Fruit fly (Drosophila melanogaster) whole organism, larva: Measurements from ENCODE around the gene CG11095.

ENCODE experiments used
- noc ChIP-seq: fragments of 200-800 bp; sonication (Bioruptor generic); optimal IDR thresholded peaks from 3 replicates; lab custom pipeline; 2019; ENCODE audit warnings: missing biosample characterization, mild to moderate bottlenecking, missing genetic modification characterization, moderate library complexity

CG11095 gene

DNA sequence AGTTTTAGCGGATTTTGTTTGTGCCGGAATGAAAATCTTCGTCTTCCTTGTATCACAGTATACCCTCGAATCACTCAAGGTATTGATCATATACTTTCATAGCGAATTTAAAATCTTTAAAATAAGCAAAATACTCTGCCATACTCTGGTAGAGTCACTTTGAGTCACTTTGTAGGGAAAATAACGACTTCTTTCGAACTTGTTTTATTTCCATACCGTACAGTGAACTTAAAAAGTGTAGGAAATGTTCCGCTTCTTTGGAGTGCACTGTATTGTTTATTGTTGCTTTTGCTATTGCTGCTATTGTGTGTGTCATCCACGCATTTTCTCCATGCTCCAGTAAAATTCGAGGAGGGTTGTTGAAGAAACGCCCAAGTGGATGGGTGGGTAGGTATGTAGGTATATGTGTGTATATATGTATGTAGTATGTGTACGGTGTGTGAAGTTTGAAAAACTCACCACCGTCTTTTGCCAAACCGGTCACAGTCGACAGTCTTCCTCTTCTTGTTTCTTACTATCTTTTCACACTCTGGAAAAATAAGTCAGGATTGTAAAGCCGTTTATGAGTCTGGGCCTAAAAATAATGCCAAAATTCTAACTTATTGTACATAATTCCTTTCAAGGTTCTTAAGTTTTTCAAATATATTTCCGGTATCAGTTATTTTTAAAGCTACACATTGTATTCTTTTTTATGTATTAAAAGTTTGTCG is 22.4 kb upstream of the CG11095 start:
- TF ChIP-seq noc (tag; lab: Kevin White, UChicago): no peak

DNA sequence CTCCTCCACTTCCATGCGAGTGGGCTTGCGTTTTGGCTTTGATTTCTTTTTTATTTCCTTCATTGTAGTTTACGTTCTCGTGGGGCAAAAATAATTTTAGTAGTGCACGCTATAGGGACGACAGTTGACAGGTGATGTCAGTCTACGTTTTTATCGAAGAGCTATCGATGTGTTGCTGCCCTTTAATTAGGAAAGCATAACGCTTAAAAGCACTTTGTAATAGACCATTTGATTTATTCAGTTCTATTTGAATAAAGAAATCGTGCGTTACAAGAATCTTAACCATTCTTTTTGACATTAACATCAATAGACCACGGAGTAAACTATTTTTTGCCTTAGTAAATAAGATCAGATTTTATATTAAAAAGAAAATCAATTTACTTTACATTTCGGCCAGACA is 20.5 kb upstream of the CG11095 start, which contains the start of gene CG10993:
TSS of gene CG10993 (minus strand) at position 101 of the 400 bp plus-strand sequence.
- TF ChIP-seq noc (tag; lab: Kevin White, UChicago): no peak

DNA sequence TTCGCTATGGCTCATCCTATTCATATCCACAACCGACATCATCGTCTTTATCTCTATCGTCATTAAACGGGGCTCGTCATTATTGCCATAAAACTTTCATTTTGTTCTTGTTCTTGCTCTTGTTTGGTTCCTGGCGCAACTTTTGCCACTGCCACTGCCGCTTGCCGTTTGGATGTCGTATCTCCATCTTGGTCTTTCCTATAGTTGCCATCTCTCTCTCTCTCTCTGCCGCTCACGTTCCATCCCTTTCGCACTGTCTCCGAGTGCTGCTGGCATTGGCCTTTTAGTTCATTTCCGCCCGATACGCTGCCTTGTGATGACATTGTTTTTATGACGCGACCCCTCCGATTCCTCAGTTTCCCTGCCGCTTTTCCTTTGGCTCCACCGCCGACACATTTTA is 19.0 kb upstream of the CG11095 start:
- no peak for TF ChIP-seq noc (tag; lab: Kevin White, UChicago)

DNA sequence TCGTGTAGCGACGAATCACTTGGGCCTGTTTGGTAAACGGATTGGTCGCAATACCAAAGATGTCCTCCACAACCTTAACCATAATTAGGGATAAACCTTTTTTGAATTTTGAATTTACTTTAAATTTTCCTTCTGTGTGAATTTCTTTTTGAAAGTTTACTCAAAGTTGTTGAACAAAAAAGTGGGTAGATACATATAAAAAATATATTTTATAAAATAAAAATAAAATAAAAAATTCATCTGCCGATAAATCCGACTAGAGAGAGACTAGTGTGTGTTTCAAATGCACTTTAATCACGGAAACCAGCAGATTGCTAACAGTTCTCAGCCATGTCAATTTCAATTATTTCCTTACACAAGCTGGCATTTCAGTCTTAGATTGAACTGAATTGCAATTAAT is 13.9 kb upstream of the CG11095 start, which contains the start of gene CG10996:
TSS of gene CG10996 (minus strand) at position 101 of the 400 bp plus-strand sequence.
- no peak for TF ChIP-seq noc (tag; lab: Kevin White, UChicago)

DNA sequence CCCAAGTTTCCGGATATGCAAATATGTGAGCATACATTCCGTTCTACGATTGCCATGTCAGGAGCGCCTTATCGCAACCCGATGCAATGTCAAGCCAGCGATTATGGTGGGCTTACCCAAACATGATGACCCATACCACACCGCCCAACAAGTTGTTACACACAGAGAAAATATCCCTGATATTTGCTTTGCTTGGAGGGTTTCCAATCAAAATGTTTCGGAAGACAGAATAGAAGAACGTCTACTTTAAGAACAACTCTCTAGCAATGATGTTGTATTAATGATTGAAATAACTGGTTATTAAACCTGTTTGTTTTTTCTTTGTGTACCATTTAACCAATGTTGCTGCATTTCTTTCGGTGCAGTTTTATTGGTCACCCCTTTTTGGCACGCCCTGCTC is 10.8 kb upstream of the CG11095 start:
- no peak for TF ChIP-seq noc (tag; lab: Kevin White, UChicago)

DNA sequence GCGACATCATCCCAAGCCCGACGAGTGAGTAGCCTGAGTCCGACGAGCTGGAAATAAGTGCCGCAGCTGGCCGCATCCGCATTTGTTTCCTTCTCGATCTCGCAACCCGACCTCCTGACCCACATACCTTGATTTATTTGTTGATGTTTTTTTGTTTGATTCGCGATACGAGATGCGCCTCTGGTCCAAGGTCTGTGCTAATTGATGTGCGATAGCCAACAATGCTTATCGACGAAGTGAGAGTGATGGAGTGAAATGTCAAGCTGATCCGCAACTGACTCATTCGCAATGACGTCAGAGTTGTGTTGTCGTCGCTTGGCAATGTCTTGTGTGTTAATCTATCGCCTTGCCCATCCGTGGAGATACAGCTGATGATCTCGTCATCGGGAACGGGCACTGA is 7.1 kb upstream of the CG11095 start:
- peak; percentile 56 for TF ChIP-seq noc (tag; lab: Kevin White, UChicago)

DNA sequence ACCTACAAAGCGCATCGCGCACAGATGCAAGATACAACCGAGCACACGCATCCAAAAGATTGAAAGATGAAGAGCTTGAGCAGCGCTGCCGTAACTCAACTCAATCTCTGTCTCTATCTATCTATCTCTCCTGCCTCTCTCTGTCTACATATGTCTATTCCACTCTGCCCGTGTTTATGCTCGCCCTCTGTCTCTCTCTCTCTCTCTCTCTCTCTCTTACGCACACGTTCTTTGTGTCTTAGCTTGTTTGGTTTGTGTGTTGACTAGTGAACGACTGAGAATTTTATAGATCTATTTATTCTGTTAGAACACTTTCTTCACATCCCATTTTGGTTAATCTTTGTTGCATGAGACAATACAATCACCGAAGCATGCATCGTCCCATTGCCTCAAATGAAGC is 5.9 kb upstream of the CG11095 start:
- TF ChIP-seq noc (tag; lab: Kevin White, UChicago): no peak

DNA sequence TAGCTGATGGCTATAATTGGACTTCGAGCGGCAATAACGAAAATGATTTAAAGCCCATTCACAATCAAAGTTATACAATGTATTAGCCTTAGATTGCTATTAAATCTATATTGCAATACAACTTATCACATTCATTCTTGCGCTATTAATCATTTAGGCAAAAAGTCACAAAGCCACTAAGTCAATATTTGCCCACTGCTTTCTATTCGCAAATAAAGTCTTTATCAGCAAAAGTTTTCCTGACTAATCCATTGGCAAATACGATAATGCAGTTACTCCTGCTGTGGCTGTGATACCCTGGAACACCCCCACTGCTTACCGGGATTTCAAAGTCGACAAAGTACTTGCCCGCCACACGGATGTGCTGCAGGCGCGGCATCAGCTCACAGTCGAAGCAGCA is 2.6 kb downstream of the CG11095 start:
- no peak for TF ChIP-seq noc (tag; lab: Kevin White, UChicago)

DNA sequence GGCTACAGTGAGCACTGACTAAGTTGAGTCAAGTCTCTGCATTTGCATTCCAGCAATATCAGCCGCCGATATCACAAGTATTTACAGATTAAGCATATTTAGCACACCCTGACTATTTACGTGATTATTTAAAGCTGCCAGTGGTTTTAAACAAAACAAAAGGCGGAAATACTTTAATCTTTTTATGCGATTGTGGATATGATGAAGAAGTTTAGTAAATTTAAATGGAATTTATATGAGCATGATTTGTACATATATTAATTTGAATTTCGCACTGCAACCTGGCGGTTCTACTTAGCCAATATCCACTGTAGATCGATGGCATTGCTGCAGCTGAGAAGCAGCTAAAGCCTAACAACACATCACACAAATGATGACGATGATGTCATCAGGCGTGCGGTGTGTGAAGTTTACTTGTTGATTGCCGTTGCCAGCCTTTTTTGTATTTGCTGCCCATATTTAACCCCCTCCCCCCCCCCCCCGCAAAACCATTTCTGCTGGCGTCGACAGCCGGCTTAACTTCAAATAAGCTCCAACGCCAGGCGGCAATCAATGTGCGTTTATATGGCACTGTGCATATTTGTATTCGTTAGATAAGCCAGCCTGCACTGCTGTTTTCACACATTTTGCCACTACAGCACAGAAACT is 4.2 kb downstream of the CG11095 start:
- TF ChIP-seq noc (tag; lab: Kevin White, UChicago): peak; percentile 79

DNA sequence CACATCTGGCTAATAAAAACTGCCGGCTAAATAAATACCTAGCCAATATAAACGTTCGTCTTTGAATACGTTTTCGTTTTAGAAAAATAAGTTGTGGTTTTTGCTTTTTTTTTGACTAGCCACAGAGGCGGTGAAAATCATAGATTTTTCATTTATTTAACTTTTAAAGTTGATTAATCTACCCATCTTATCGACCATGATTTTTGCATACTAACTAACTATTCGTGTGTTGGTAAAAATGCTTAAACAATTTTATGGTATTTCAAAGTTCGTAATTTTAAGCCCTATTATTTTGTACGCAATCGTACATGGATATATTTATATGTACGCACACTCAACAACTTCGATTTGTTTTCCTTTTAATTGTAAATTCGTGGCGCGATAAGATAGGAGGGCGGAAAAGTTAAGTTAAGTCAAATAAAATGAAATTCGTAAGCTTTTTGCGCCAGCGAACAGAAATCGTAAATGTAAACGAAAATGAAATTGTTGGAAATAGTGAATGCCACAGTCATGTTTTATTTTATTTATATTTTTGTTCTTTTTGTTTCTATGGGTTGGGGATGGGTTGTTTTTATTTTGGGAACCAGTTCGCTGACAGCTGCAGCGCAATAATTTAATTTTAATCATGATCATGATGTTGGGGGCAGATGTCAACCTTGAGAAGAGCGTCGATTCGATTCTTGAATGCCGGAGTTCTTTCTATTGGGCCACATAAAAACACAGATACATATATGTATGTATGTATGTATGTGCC is 6.1 kb downstream of the CG11095 start:
- TF ChIP-seq noc (tag; lab: Kevin White, UChicago): no peak

DNA sequence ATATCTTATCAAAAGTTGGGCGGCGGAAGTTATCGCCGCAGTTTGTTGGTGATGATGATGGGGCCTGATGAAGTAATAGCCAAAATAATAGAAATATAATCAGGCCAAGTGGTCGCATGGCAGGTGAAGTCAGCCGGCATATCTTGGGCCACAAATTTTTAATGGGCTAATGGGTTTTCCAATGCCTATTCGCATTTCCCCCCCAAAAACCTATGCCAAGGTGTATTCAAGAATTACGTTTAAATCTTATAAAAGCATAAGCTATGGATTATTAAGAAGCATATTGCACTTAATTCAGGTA is 6.6 kb downstream of the CG11095 start:
- no peak for TF ChIP-seq noc (tag; lab: Kevin White, UChicago)

DNA sequence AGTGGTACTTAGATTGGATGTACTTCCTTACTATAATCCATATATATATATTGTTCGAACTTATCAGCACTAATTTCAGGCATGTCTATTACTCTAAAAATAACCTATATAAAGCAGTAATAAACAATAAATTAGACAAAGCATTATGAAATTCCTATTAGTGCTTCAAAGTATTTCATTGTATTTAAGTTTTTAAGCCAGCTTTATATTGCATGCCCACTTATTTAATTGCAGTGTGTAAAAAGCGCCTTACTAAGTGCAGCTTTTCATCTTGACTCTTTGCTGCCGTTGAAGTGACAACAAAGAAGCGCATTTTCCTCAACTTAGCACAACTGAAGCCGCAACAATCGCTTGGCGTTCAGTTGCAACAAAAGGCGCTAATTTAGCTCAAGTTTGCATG is 7.4 kb downstream of the CG11095 start:
- no peak for TF ChIP-seq noc (tag; lab: Kevin White, UChicago)

DNA sequence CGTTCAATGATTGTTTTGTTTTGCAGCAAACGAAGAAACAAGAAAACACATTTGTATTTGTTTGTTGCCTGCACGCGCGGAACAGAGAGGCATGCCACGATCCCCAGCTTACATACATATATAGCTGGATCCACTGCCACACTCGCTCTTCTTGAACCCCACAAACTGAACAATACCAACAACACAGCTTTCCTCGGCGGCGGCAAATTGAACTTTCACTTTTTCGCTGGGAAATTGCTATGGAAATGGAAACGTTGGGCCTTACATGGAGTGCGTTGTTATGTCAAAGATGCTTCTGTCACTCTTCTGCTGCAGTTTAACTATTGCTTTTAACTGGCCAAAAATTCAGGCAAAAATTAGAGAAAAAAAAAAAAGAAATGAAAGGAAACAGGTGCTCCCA is 8.2 kb downstream of the CG11095 start:
- no peak for TF ChIP-seq noc (tag; lab: Kevin White, UChicago)

DNA sequence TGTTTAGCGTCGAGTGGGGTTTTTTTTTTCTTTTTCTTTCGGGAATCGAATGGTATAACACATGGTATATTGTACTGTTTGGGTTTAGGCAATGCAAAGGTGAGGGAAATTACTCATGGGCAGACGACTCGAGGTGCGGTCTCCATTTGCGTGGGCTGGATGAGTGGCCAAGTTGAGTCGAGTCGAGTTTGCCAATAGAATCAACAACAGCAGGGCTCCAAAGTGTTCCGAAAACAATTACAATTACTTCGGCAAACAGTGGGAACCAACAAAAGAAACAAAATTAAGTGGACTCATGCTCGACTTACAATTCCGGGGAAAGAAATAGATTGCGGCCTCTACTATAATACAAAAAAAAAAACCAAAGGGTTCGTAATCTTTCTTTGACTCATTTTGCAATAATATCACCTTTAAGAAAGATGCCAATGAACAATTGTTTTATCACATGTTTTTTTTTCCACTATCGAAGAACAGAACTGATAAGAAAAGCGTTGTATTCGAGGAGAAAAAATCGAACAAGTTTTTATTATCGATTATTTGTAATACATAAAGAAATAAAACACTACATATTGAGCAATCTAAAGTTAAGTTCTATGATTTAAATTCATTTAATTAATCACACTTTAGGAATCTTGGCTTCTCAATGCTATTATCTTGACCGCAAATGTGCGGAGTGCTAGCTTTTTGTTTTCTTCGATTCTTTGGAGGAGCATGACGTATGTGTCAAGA is 9.0 kb downstream of the CG11095 start:
- peak; percentile 54 for TF ChIP-seq noc (tag; lab: Kevin White, UChicago)

DNA sequence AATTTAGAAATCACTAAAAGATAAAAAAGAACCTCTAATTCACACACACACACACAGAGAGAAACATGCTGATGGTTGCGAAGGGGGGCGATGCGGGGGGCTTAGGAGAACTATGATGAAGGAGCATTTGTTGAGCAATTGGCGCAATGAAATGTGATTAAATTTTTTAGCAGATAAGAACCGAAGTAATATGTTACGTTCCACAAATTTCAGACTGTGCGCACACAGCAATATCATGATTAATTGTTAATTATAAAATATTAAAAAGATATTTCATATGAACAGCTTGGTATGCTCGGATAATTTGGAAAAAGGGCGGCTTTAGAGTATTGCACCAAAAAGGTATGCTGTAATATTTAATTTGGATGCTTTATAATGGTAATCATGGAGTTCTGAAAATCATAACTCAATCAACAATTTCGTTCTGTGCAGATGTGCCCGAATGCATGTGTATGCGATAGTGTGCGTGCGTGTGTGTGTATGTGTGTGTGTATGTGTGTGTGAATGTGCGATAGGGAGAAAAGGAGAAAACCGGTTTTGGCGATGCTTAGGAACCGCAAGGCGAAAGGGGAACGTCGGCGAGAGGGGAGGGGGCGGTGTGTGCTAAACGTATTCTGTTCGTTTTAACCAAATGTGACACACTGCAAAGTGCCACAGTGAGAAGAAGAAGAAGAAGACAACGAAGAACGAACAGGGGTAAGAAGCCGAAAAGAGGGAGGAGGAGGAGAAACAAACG is 9.7 kb downstream of the CG11095 start:
- TF ChIP-seq noc (tag; lab: Kevin White, UChicago): no peak
